Worm (Caenorhabditis elegans): ENCODE measurements around the gene ceh-53.

ceh-53 gene

ce11 chrIV:3519352-3519751 lies 21.3 kb downstream of the ceh-53 start (continued):
- TF ChIP-seq lin-13 (GFP tag; optimal IDR thresholded peaks at IDR 0.05) (no peak), zfp-3 (GFP tag; conservative IDR thresholded peaks at IDR 0.05) (no peak), nhr-6 (tag; optimal IDR thresholded peaks at IDR 0.05) (no peak), pqm-1 (tag; optimal IDR thresholded peaks at IDR 0.05) (no peak), dve-1 (tag; optimal IDR thresholded peaks at IDR 0.05; ENCODE audit: insufficient read depth) (no peak), ZK337.2 (GFP tag; IDR thresholded peaks at IDR 0.05) (no peak), lin-1 (GFP tag; IDR thresholded peaks at IDR 0.05) (0 out of 2 replicates have a peak, but pooled peaks have one; percentile 12), ceh-32 (tag; optimal IDR thresholded peaks at IDR 0.05; ENCODE audit: poor library complexity) (no peak), madf-9 (GFP tag; conservative IDR thresholded peaks at IDR 0.05) (no peak), snpc-4 (tag; optimal IDR thresholded peaks at IDR 0.05) (peak; percentile 47), zfp-2 (tag; optimal IDR thresholded peaks at IDR 0.05) (no peak), mdt-29 (GFP tag; IDR thresholded peaks at IDR 0.05) (no peak), unc-62 (GFP tag; optimal IDR thresholded peaks at IDR 0.05 in 1 of 2) (no peak), unc-62 (tag; optimal IDR thresholded peaks at IDR 0.05) (no peak), cey-2 (tag; optimal IDR thresholded peaks at IDR 0.05; ENCODE audit: borderline replicate concordance, insufficient read depth) (no peak), F37D6.2 (tag; optimal IDR thresholded peaks at IDR 0.05) (no peak), daf-19 (GFP tag; conservative IDR thresholded peaks at IDR 0.05) (no peak), nhr-25 (tag; optimal IDR thresholded peaks at IDR 0.05; ENCODE audit: borderline replicate concordance, insufficient read depth) (no peak), tra-1 (GFP tag; IDR thresholded peaks at IDR 0.05) (no peak), spr-1 (tag; optimal IDR thresholded peaks at IDR 0.05) (no peak), duxl-1 (tag; optimal IDR thresholded peaks at IDR 0.05; ENCODE audit: poor library complexity) (no peak)

- TF ChIP-seq lsy-2 (tag; optimal IDR thresholded peaks at IDR 0.05) (peak in 1 of 2 experiments; percentile 30), ZK546.5 (tag; optimal IDR thresholded peaks at IDR 0.05) (no peak), nhr-11 (tag; optimal IDR thresholded peaks at IDR 0.05) (peak; percentile 44), ZK337.2 (GFP tag; IDR thresholded peaks at IDR 0.05) (no peak), mep-1 (tag; optimal IDR thresholded peaks at IDR 0.05) (no peak), F49E8.2 (tag; optimal IDR thresholded peaks at IDR 0.05; ENCODE audit: borderline replicate concordance) (no peak)
Observed at ce11 chrIV:3520374-3520773, 22.4 kb downstream of the ceh-53 start.

DNA sequence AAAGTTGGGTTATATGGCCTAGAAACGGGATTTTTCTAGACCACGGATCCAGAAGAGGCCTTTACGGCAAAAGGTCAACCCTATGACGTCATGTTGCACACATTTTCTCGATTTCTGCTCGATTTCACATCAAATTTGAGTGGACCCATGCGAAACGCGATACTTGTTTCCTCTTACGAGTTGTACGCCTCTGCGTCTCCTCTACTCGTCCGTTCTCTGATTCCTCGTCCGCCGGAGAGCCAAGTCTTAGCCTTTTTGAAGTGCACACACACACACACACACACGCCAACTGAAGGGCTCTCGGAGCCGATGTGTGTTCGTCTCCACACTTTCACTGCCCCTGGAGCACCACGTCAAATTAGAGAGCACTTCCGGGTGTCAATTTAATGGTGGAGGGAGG lies 22.9 kb downstream of the ceh-53 start:
- TF ChIP-seq ctbp-1 (GFP tag; IDR thresholded peaks at IDR 0.05) = peak; percentile 40; the same call in 1 of the 2 replicates
- TF ChIP-seq lsy-2 (tag; optimal IDR thresholded peaks at IDR 0.05) = peak in 1 of 2 experiments; percentile 8
- TF ChIP-seq snpc-1.2 (GFP tag; IDR thresholded peaks at IDR 0.05) = no peak
- no peak for TF ChIP-seq zfp-2 (tag; optimal IDR thresholded peaks at IDR 0.05)
- TF ChIP-seq madf-5 (GFP tag; IDR thresholded peaks at IDR 0.05) = no peak
- peak; percentile 22 for TF ChIP-seq rbr-2 (tag; optimal IDR thresholded peaks at IDR 0.05)
- TF ChIP-seq hmg-1.1 (GFP tag; IDR thresholded peaks at IDR 0.05) = 0 out of 2 replicates have a peak, but pooled peaks have one; percentile 8
- TF ChIP-seq gei-8 (GFP tag; optimal IDR thresholded peaks at IDR 0.05) = no peak
- peak in 1 of 2 experiments; percentile 53 for TF ChIP-seq unc-62 (GFP tag; optimal IDR thresholded peaks at IDR 0.05 in 1 of 2)
- TF ChIP-seq unc-62 (tag; optimal IDR thresholded peaks at IDR 0.05) = no peak
- no peak for TF ChIP-seq zfp-3 (GFP tag; conservative IDR thresholded peaks at IDR 0.05)
- TF ChIP-seq fkh-10 (GFP tag; optimal IDR thresholded peaks at IDR 0.05) = peak; percentile 67
- TF ChIP-seq aha-1 (tag) = peak; percentile 29
- TF ChIP-seq lim-7 (GFP tag; IDR thresholded peaks at IDR 0.05) = no peak
- peak; percentile 16; the same call in 1 of the 2 replicates for TF ChIP-seq set-16 (GFP tag; IDR thresholded peaks at IDR 0.05)
- no peak for TF ChIP-seq hlh-30 (tag; optimal IDR thresholded peaks at IDR 0.05; ENCODE audit: insufficient read depth)
